Worm (Caenorhabditis elegans) whole organism, mixed stage, embryonic: ENCODE results near the gene T24E12.10.

Source experiments
- nhr-12 ChIP-seq: fragments of 150-350 bp; optimal IDR thresholded peaks from 2 replicates; lab custom pipeline; 2014; ENCODE audit warnings: missing biosample characterization, missing genetic modification characterization
- nhr-237 ChIP-seq: fragments of 150-350 bp; optimal IDR thresholded peaks from 2 replicates; lab custom pipeline; 2014; ENCODE audit warnings: missing biosample characterization, missing genetic modification characterization
- sem-2 ChIP-seq: fragments of 200-800 bp; sonication (Bioruptor generic); optimal IDR thresholded peaks from 2 replicates; lab custom pipeline; 2018; ENCODE audit warnings: mild to moderate bottlenecking, missing genetic modification characterization, missing compliant biosample characterization
- snpc-4 ChIP-seq: fragments of 150-350 bp; optimal IDR thresholded peaks from 2 replicates; lab custom pipeline; 2014; ENCODE audit warnings: missing biosample characterization, missing genetic modification characterization
- unc-39 ChIP-seq: fragments of 150-350 bp; optimal IDR thresholded peaks from 2 replicates; lab custom pipeline; 2014; ENCODE audit warnings: missing biosample characterization, missing genetic modification characterization

DNA sequence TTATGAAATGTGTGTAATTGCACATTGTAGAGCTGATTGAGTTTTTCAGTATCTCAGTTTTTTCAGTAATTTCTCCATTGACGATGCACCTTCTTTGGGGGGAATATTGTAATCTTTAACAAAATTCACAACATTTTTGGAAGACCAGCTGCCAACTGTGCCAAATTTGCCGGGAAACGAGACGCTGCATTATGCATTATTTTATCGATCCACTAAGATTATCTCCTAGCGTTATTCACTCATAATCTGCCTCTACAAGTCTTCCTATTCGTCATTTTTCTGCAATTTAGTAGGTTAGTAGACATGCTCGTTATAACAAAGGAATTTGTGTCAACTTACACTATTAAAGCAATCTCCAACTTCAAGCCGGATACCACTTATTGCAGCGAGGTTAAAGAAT, 41.3 kb downstream of the T24E12.10 start, which contains the start of the genes sdz-12 and bath-31:
- TF ChIP-seq nhr-12 (tag; lab: Kevin White, UChicago) = no peak
- no peak for TF ChIP-seq unc-39 (tag; lab: Kevin White, UChicago)
- TF ChIP-seq snpc-4 (tag; lab: Kevin White, UChicago) = no peak
- no peak for TF ChIP-seq sem-2
- no peak for TF ChIP-seq nhr-237 (tag; lab: Kevin White, UChicago)
